Fruit fly (Drosophila melanogaster) S2 (cell line): ENCODE data around the gene CG42329.

ENCODE experiments used
- CG8478 ChIP-seq: fragments of >200 bp; optimal IDR thresholded peaks from 2 replicates; lab custom pipeline; 2018
- CTCF ChIP-seq, 2 experiments: fragments of >200 bp; optimal IDR thresholded peaks; 2 replicates each; lab custom pipeline; 2018

DNA sequence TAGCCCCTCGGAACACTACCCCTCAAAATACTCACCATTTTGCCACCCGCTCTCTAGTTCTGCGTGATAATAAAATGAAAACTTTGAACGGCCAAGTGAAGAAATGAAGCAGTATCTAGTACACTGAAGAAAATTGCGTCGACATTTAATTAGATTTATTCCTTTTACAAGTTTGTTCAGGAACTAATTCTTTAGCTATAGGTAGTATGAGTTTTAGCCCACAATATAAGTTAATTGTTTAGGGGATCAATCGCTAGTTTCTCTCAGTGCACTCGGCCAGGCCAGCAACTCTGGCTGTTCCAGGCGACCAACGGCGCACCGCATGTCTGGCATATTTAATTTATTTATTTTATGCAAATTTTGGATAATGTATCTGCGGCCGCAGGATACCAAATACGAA, 11.6 kb downstream of the CG42329 start:
- no peak for TF ChIP-seq CTCF (optimal IDR thresholded peaks at IDR 0.05; lab: Kevin White, UChicago)
- TF ChIP-seq CG8478: no peak
